Fruit fly (Drosophila melanogaster) S2 (cell line): ENCODE measurements around the gene rno.

ENCODE experiments used
- CG8478 ChIP-seq: fragments of >200 bp; optimal IDR thresholded peaks from 2 replicates; lab custom pipeline; 2018
- CTCF ChIP-seq, 2 experiments: fragments of >200 bp; optimal IDR thresholded peaks; 2 replicates each; lab custom pipeline; 2018

DNA sequence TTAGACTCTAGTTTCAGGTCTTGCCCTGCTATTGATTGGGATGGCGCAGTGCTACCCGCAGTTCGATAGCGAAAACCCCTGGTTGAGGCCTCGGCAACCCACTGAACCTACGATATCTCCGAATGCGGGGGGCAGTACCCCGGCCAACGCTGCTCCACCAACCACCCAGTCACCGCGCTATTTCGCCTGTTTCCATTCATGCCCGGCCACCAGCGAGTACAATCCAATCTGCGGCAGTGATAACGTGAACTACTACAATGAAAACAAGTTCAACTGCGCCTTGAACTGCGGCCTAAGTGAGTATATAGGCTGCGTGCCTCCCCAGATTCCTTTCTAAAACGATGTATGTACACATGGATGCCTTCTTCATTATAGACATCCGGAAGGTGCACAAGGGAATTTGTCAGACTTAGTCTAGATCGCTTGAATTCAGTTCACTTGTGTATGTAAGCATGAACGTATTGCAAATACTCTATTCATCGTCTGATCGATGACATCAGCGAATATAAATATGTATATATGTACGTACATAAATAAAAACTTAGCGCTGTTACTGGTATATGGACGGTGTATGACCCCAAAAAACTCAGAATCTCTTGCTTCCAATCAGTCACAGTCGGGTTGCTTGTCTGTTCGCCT lies 18.0 kb upstream of the rno start, which contains the start of gene CG13877:
- TF ChIP-seq CTCF (optimal IDR thresholded peaks at IDR 0.05; lab: Kevin White, UChicago), result no peak
- no peak for TF ChIP-seq CG8478 (lab: Kevin White, UChicago)
